Worm (Caenorhabditis elegans) whole organism, L3 larva: ENCODE measurements around the gene C35B1.8.

Source experiments
- ceh-82 ChIP-seq: fragments of 150-350 bp; optimal IDR thresholded peaks from 2 replicates; lab custom pipeline; 2014; ENCODE audit warnings: missing biosample characterization, missing genetic modification characterization
- ceh-9 ChIP-seq: sonication (generic microtip); optimal IDR thresholded peaks from 2 replicates; lab custom pipeline; 2018; ENCODE audit warnings: missing biosample characterization, missing genetic modification characterization
- fkh-10 ChIP-seq: sonication (generic microtip); optimal IDR thresholded peaks from 2 replicates; lab custom pipeline; 2017; ENCODE audit warnings: missing biosample characterization, missing genetic modification reagents, missing genetic modification characterization
- mdl-1 ChIP-seq: fragments of 150-350 bp; optimal IDR thresholded peaks from 2 replicates; lab custom pipeline; 2014; ENCODE audit warnings: missing biosample characterization, missing genetic modification characterization
- nhr-11 ChIP-seq: fragments of 150-350 bp; optimal IDR thresholded peaks from 2 replicates; lab custom pipeline; 2014; ENCODE audit warnings: missing biosample characterization, missing genetic modification characterization
- nhr-237 ChIP-seq: fragments of 150-350 bp; optimal IDR thresholded peaks from 2 replicates; lab custom pipeline; 2014; ENCODE audit warnings: missing biosample characterization, missing genetic modification characterization
- pqm-1 ChIP-seq: fragments of 150-350 bp; optimal IDR thresholded peaks from 2 replicates; lab custom pipeline; 2017; ENCODE audit warnings: missing biosample characterization, missing genetic modification characterization, inconsistent platforms

ce11 chrIV:4063573-4063972, 15.2 kb downstream of the C35B1.8 start, which contains the start of gene ilys-6:
- TF ChIP-seq ceh-9 (tag; lab: Kevin White, UChicago) (no peak), mdl-1 (tag; lab: Kevin White, UChicago) (no peak), fkh-10 (GFP tag; lab: Kevin White, UChicago) (no peak), nhr-11 (tag; lab: Kevin White, UChicago) (no peak), pqm-1 (tag; lab: Kevin White, UChicago) (no peak), nhr-237 (tag; lab: Kevin White, UChicago) (no peak), ceh-82 (tag; lab: Kevin White, UChicago) (no peak)
